In genomic region chr3R:16655000-16655493, dm6 we compare ENCODE assay signal across 1 fruit fly cellular context.
TF ChIP-seq lines count a peak whose summit lies in the region.

No protein-coding gene starts in this region.

TF ChIP-seq in whole organism, embryonic, 481 proteins besides CTCF, POLR2A, EP300 and RAD21 (continued from another document):
- TF ChIP-seq btn (GFP tag; optimal IDR thresholded peaks at IDR 0.05; lab: Kevin White, UChicago) = no peak
- no peak for TF ChIP-seq CG7271 (tag; optimal IDR thresholded peaks at IDR 0.05; lab: Kevin White, UChicago)
- no peak for TF ChIP-seq CG14050 (GFP tag; IDR thresholded peaks at IDR 0.05; lab: Robert Waterston, UW)
- TF ChIP-seq Sox100B (GFP tag; optimal IDR thresholded peaks at IDR 0.05; lab: Kevin White, UChicago) = peak; percentile 16
- no peak for TF ChIP-seq gcm (GFP tag; optimal IDR thresholded peaks at IDR 0.05; lab: Kevin White, UChicago)
- no peak for TF ChIP-seq CG14710 (tag; optimal IDR thresholded peaks at IDR 0.05; lab: Kevin White, UChicago)
- no peak for TF ChIP-seq CG12219 (GFP tag; optimal IDR thresholded peaks at IDR 0.05; lab: Kevin White, UChicago)
- TF ChIP-seq YL-1 (GFP tag; optimal IDR thresholded peaks at IDR 0.05; lab: Kevin White, UChicago) = peak; percentile 21
- no peak for TF ChIP-seq Tbp (GFP tag; optimal IDR thresholded peaks at IDR 0.05; lab: Kevin White, UChicago)
- no peak for TF ChIP-seq CG6683 (GFP tag; optimal IDR thresholded peaks at IDR 0.05; lab: Kevin White, UChicago)
- TF ChIP-seq CG12299 (tag; optimal IDR thresholded peaks at IDR 0.05; lab: Kevin White, UChicago) = peak; percentile 40
- no peak for TF ChIP-seq CG32532 (GFP tag; IDR thresholded peaks at IDR 0.05; lab: Robert Waterston, UW)
- TF ChIP-seq Mes4 (GFP tag; optimal IDR thresholded peaks at IDR 0.05; lab: Kevin White, UChicago) = no peak
- TF ChIP-seq fd64A (GFP tag; optimal IDR thresholded peaks at IDR 0.05; lab: Kevin White, UChicago) = peak; percentile 15
- peak in 1 of 2 experiments; percentile 75 for TF ChIP-seq Eip74EF (GFP tag; optimal IDR thresholded peaks at IDR 0.05; lab: Kevin White, UChicago)
- TF ChIP-seq Xrp1 (GFP tag; IDR thresholded peaks at IDR 0.05; lab: Robert Waterston, UW) = peak; percentile 25; the same call in 1 of the 2 replicates
- no peak for TF ChIP-seq CG18764 (GFP tag; optimal IDR thresholded peaks at IDR 0.05; lab: Kevin White, UChicago)
- TF ChIP-seq CG34376 (GFP tag; optimal IDR thresholded peaks at IDR 0.05; lab: Kevin White, UChicago) = peak; percentile 33
- peak; percentile 3 for TF ChIP-seq schlank (tag; optimal IDR thresholded peaks at IDR 0.05; lab: Kevin White, UChicago)
